Worm (Caenorhabditis elegans) whole organism, L1 larva: Measurements from ENCODE around the gene C48B4.13.

Experiments used
- C16A3.4 ChIP-seq: fragments of 150-350 bp; optimal IDR thresholded peaks from 2 replicates; lab custom pipeline; 2014; ENCODE audit warnings: missing biosample characterization, missing genetic modification characterization
- C34B4.2 ChIP-seq: sonication (generic microtip); optimal IDR thresholded peaks from 2 replicates; lab custom pipeline; 2017; ENCODE audit warnings: mild to moderate bottlenecking, missing genetic modification characterization, missing compliant biosample characterization
- aha-1 ChIP-seq: fragments of 150-350 bp; optimal IDR thresholded peaks from 2 replicates; lab custom pipeline; 2014; ENCODE audit warnings: missing biosample characterization, missing genetic modification characterization
- alr-1 ChIP-seq: fragments of 200-800 bp; sonication (Bioruptor generic); optimal IDR thresholded peaks from 2 replicates; lab custom pipeline; 2018; ENCODE audit warnings: borderline replicate concordance, mild to moderate bottlenecking, missing genetic modification characterization, missing compliant biosample characterization
- aly-2 ChIP-seq: fragments of 150-350 bp; optimal IDR thresholded peaks from 2 replicates; lab custom pipeline; 2014; ENCODE audit warnings: missing biosample characterization, missing genetic modification characterization
- blmp-1 ChIP-seq: fragments of 150-350 bp; optimal IDR thresholded peaks from 2 replicates; lab custom pipeline; 2014; ENCODE audit warnings: missing biosample characterization, missing genetic modification characterization
- ceh-63 ChIP-seq: fragments of 200-800 bp; sonication (Bioruptor generic); optimal IDR thresholded peaks from 2 replicates; lab custom pipeline; 2018; ENCODE audit warnings: mild to moderate bottlenecking, missing genetic modification characterization, missing compliant biosample characterization
- ceh-8 ChIP-seq: fragments of 200-800 bp; sonication (Bioruptor generic); optimal IDR thresholded peaks from 2 replicates; lab custom pipeline; 2018; ENCODE audit warnings: mild to moderate bottlenecking, missing genetic modification characterization, moderate library complexity, missing compliant biosample characterization
- ceh-88 ChIP-seq: fragments of 200-800 bp; sonication (Bioruptor generic); IDR thresholded peaks from 2 replicates; pipeline ENCODE4 v1.3.6; 2022; ENCODE audit warnings: missing genetic modification characterization, missing compliant biosample characterization
- efl-1 ChIP-seq, 4 experiments: fragments of 150-350 bp; optimal IDR thresholded peaks in 3 of 4; peaks in 1 of 4; 1 replicate in 1 of 4; 2 replicates in 3 of 4; lab custom pipeline; 2014; ENCODE audit warnings: missing biosample characterization in 2 of 4, missing genetic modification characterization in 2 of 4, missing genetic modification reagents in 2 of 4
- egl-13 ChIP-seq: sonication (generic microtip); optimal IDR thresholded peaks from 2 replicates; lab custom pipeline; 2016; ENCODE audit warnings: missing genotype, missing genetic modification reagents, missing genetic modification characterization, missing compliant biosample characterization
- egl-27 ChIP-seq, 2 experiments: fragments of 150-350 bp in 1 of 2; sonication (generic microtip); optimal IDR thresholded peaks; 3 replicates each; lab custom pipeline; 2017 to 2018; ENCODE audit warnings: missing biosample characterization in 2 of 2, missing genetic modification characterization in 2 of 2, missing genetic modification reagents in 2 of 2
- elt-2 ChIP-seq: sonication (generic microtip); optimal IDR thresholded peaks from 2 replicates; lab custom pipeline; 2016; ENCODE audit warnings: missing genetic modification characterization, mild to moderate bottlenecking, inconsistent platforms, missing compliant biosample characterization, missing genetic modification reagents
- elt-3 ChIP-seq, 6 experiments: fragments of 150-350 bp in 1 of 6; sonication (generic microtip); optimal IDR thresholded peaks; 2 replicates each; lab custom pipeline; 2017 to 2018; ENCODE audit warnings: missing biosample characterization in 6 of 6, missing genetic modification characterization in 6 of 6, inconsistent platforms in 1 of 6
- fkh-10 ChIP-seq: sonication (generic microtip); optimal IDR thresholded peaks from 2 replicates; lab custom pipeline; 2017; ENCODE audit warnings: missing biosample characterization, missing genetic modification reagents, missing genetic modification characterization
- fkh-4 ChIP-seq: sonication (generic microtip); optimal IDR thresholded peaks from 2 replicates; lab custom pipeline; 2016; ENCODE audit warnings: missing compliant biosample characterization, missing genetic modification characterization, borderline replicate concordance
- hlh-17 ChIP-seq: fragments of 200-800 bp; sonication (Bioruptor generic); optimal IDR thresholded peaks from 2 replicates; lab custom pipeline; 2018; ENCODE audit warnings: missing genetic modification characterization, mild to moderate bottlenecking, missing compliant biosample characterization, moderate library complexity, borderline replicate concordance
- hpl-2 ChIP-seq: fragments of 150-350 bp; optimal IDR thresholded peaks from 2 replicates; lab custom pipeline; 2014; ENCODE audit warnings: missing biosample characterization, missing genetic modification reagents, missing genetic modification characterization
- irx-1 ChIP-seq: sonication (generic microtip); optimal IDR thresholded peaks from 2 replicates; lab custom pipeline; 2016; ENCODE audit warnings: missing genetic modification characterization, missing compliant biosample characterization
- isw-1 ChIP-seq: fragments of 200-800 bp; sonication (Bioruptor generic); IDR thresholded peaks from 2 replicates; pipeline ENCODE4 v1.3.6; 2022; ENCODE audit warnings: missing genetic modification characterization, missing compliant biosample characterization
- jun-1 ChIP-seq: fragments of 150-350 bp; optimal IDR thresholded peaks from 2 replicates; lab custom pipeline; 2014; ENCODE audit warnings: missing biosample characterization, missing genetic modification reagents, missing genetic modification characterization
- lin-14 ChIP-seq: fragments of 200-800 bp; sonication (Bioruptor generic); optimal IDR thresholded peaks from 2 replicates; lab custom pipeline; 2018; ENCODE audit warnings: mild to moderate bottlenecking, missing genetic modification characterization, moderate library complexity, missing compliant biosample characterization
- lin-15B ChIP-seq: fragments of 150-350 bp; sonication (generic microtip); optimal IDR thresholded peaks from 3 replicates; lab custom pipeline; 2014; ENCODE audit warnings: missing biosample characterization, missing genetic modification characterization
- lin-35 ChIP-seq, 2 experiments: fragments of 150-350 bp; optimal IDR thresholded peaks; 2 replicates each; lab custom pipeline; 2014; ENCODE audit warnings: missing biosample characterization in 2 of 2, missing genetic modification characterization in 2 of 2, missing genetic modification reagents in 2 of 2
- lir-3 ChIP-seq: sonication (generic microtip); optimal IDR thresholded peaks from 2 replicates; lab custom pipeline; 2016; ENCODE audit warnings: mild to moderate bottlenecking, missing genetic modification characterization, moderate library complexity, missing compliant biosample characterization; ENCODE audit not compliant: poor library complexity
- mdl-1 ChIP-seq, 2 experiments: fragments of 150-350 bp; optimal IDR thresholded peaks; 2 replicates each; lab custom pipeline; 2014 to 2017; ENCODE audit warnings: missing biosample characterization in 2 of 2, missing genetic modification characterization in 2 of 2, inconsistent platforms in 1 of 2
- mep-1 ChIP-seq: fragments of 150-350 bp; optimal IDR thresholded peaks from 2 replicates; lab custom pipeline; 2014; ENCODE audit warnings: missing biosample characterization, missing genetic modification characterization
- nhr-12 ChIP-seq: sonication (generic microtip); optimal IDR thresholded peaks from 2 replicates; lab custom pipeline; 2017; ENCODE audit warnings: missing biosample characterization, missing genetic modification characterization
- nhr-20 ChIP-seq: sonication (generic microtip); optimal IDR thresholded peaks from 2 replicates; lab custom pipeline; 2016; ENCODE audit warnings: mild to moderate bottlenecking, missing genetic modification characterization, missing compliant biosample characterization
- nhr-237 ChIP-seq: fragments of 150-350 bp; optimal IDR thresholded peaks from 2 replicates; lab custom pipeline; 2014; ENCODE audit warnings: missing biosample characterization, missing genetic modification characterization
- nhr-28 ChIP-seq: fragments of 150-350 bp; optimal IDR thresholded peaks from 2 replicates; lab custom pipeline; 2014; ENCODE audit warnings: missing biosample characterization, missing genetic modification characterization
- nhr-47 ChIP-seq: sonication (generic microtip); optimal IDR thresholded peaks from 2 replicates; lab custom pipeline; 2016; ENCODE audit warnings: mild to moderate bottlenecking, missing genetic modification characterization, moderate library complexity, missing compliant biosample characterization
- nhr-71 ChIP-seq: sonication (generic microtip); optimal IDR thresholded peaks from 2 replicates; lab custom pipeline; 2016; ENCODE audit warnings: mild to moderate bottlenecking, missing genetic modification characterization, moderate library complexity, missing compliant biosample characterization
- nhr-76 ChIP-seq: sonication (generic microtip); optimal IDR thresholded peaks from 2 replicates; lab custom pipeline; 2017; ENCODE audit warnings: missing biosample characterization, missing genetic modification characterization
- nhr-85 ChIP-seq: sonication (generic microtip); peaks from one replicate; lab custom pipeline; 2016; ENCODE audit warnings: missing genetic modification characterization, inconsistent platforms, missing compliant biosample characterization
- nhr-90 ChIP-seq: sonication (generic microtip); optimal IDR thresholded peaks from 2 replicates; lab custom pipeline; 2016; ENCODE audit warnings: mild to moderate bottlenecking, missing genetic modification characterization, missing compliant biosample characterization; ENCODE audit not compliant: poor library complexity
- pqm-1 ChIP-seq: sonication (generic microtip); optimal IDR thresholded peaks from 3 replicates; lab custom pipeline; 2017; ENCODE audit warnings: missing biosample characterization, missing genetic modification characterization
- rnt-1 ChIP-seq: sonication (generic microtip); optimal IDR thresholded peaks from 2 replicates; lab custom pipeline; 2016; ENCODE audit warnings: mild to moderate bottlenecking, missing genetic modification characterization, moderate library complexity, missing compliant biosample characterization
- snu-23 ChIP-seq: sonication (generic microtip); optimal IDR thresholded peaks from 2 replicates; lab custom pipeline; 2016; ENCODE audit warnings: missing genetic modification characterization, missing compliant biosample characterization
- sptf-1 ChIP-seq: fragments of 150-350 bp; optimal IDR thresholded peaks from 2 replicates; lab custom pipeline; 2014; ENCODE audit warnings: missing biosample characterization, missing genetic modification characterization
- tlp-1 ChIP-seq: fragments of 150-350 bp; optimal IDR thresholded peaks from 2 replicates; lab custom pipeline; 2014; ENCODE audit warnings: missing biosample characterization, missing genetic modification characterization
- unc-62 ChIP-seq: fragments of 150-350 bp; optimal IDR thresholded peaks from 2 replicates; lab custom pipeline; 2014; ENCODE audit warnings: missing biosample characterization, missing genetic modification reagents, missing genetic modification characterization
- unc-86 ChIP-seq: sonication (generic microtip); optimal IDR thresholded peaks from 2 replicates; lab custom pipeline; 2016; ENCODE audit warnings: missing genetic modification characterization, missing compliant biosample characterization
- unc-98 ChIP-seq: fragments of 200-800 bp; sonication (Bioruptor generic); IDR thresholded peaks from 2 replicates; pipeline ENCODE4 v1.3.6; 2022; ENCODE audit warnings: missing genetic modification characterization, missing compliant biosample characterization
- xbp-1 ChIP-seq: sonication (generic microtip); optimal IDR thresholded peaks from 2 replicates; lab custom pipeline; 2016; ENCODE audit warnings: missing genetic modification characterization, missing compliant biosample characterization
- zag-1 ChIP-seq: fragments of 150-350 bp; optimal IDR thresholded peaks from 2 replicates; lab custom pipeline; 2014; ENCODE audit warnings: missing biosample characterization, missing genetic modification characterization
- zip-4 ChIP-seq: fragments of 200-800 bp; sonication (Bioruptor generic); optimal IDR thresholded peaks from 2 replicates; lab custom pipeline; 2018; ENCODE audit warnings: mild to moderate bottlenecking, missing genetic modification characterization, moderate library complexity, missing compliant biosample characterization

Gene C48B4.13

ce11 chrIII:9616426-9616825, 47.9 kb downstream of the C48B4.13 start, which contains the start of gene hcp-3 (continued):
- TF ChIP-seq elt-3 (tag; optimal IDR thresholded peaks at IDR 0.05; lab: Kevin White, UChicago) = no peak
- TF ChIP-seq sptf-1 (tag; lab: Kevin White, UChicago) = no peak
- no peak for TF ChIP-seq pqm-1 (tag; lab: Kevin White, UChicago)
- no peak for TF ChIP-seq fkh-4 (tag; lab: Kevin White, UChicago)
- peak; percentile 43 for TF ChIP-seq rnt-1
- peak; percentile 55 for TF ChIP-seq snu-23
- peak; percentile 54 for TF ChIP-seq C16A3.4 (tag; lab: Kevin White, UChicago)
- TF ChIP-seq lin-35 (GFP tag; optimal IDR thresholded peaks at IDR 0.05; lab: Kevin White, UChicago) = peak; percentile 83 to 91
- TF ChIP-seq, all 84 proteins: peak for 26

- TF ChIP-seq irx-1 (tag; lab: Kevin White, UChicago) = no peak
- TF ChIP-seq tlp-1 (tag; lab: Kevin White, UChicago) = no peak
- no peak for TF ChIP-seq isw-1
- TF ChIP-seq efl-1 (optimal IDR thresholded peaks at IDR 0.05; lab: Kevin White, UChicago) = no peak
- TF ChIP-seq efl-1 (GFP tag; optimal IDR thresholded peaks at IDR 0.05 in 1 of 2; lab: Kevin White, UChicago) = peak in 1 of 2 experiments; percentile 17
Observed at ce11 chrIII:9616933-9617332, 48.4 kb downstream of the C48B4.13 start.

- TF ChIP-seq lir-3 (tag; lab: Kevin White, UChicago) (no peak), aha-1 (tag; lab: Kevin White, UChicago) (no peak), isw-1 (no peak), nhr-237 (no peak), jun-1 (no peak), fkh-10 (GFP tag; lab: Kevin White, UChicago) (no peak), nhr-71 (no peak), egl-27 (tag; optimal IDR thresholded peaks at IDR 0.05; lab: Kevin White, UChicago) (no peak), nhr-90 (no peak), snu-23 (no peak), aly-2 (tag; lab: Kevin White, UChicago) (no peak), mdl-1 (tag; optimal IDR thresholded peaks at IDR 0.05; lab: Kevin White, UChicago) (no peak), nhr-28 (no peak), ceh-88 (GFP tag; lab: Robert Waterston, UW) (no peak), hpl-2 (no peak), unc-86 (tag; lab: Kevin White, UChicago) (no peak), unc-62 (no peak), elt-2 (tag; lab: Kevin White, UChicago) (no peak), egl-13 (tag; lab: Kevin White, UChicago) (no peak), hlh-17 (no peak), nhr-47 (no peak), lin-14 (GFP tag; lab: Kevin White, UChicago) (peak; percentile 1), zip-4 (no peak), unc-98 (GFP tag; lab: Robert Waterston, UW) (no peak), ceh-63 (no peak), irx-1 (tag; lab: Kevin White, UChicago) (no peak), nhr-76 (tag; lab: Kevin White, UChicago) (no peak), tlp-1 (tag; lab: Kevin White, UChicago) (no peak), blmp-1 (tag; lab: Kevin White, UChicago) (peak; percentile 13), nhr-85 (tag; lab: Kevin White, UChicago) (peak; percentile 67), alr-1 (tag; lab: Kevin White, UChicago) (no peak), ceh-8 (no peak), xbp-1 (tag; lab: Kevin White, UChicago) (no peak), zag-1 (tag; lab: Kevin White, UChicago) (no peak), efl-1 (optimal IDR thresholded peaks at IDR 0.05; lab: Kevin White, UChicago) (no peak), efl-1 (GFP tag; optimal IDR thresholded peaks at IDR 0.05 in 1 of 2; lab: Kevin White, UChicago) (peak in 1 of 2 experiments; percentile 16), nhr-12 (tag; lab: Kevin White, UChicago) (no peak), lin-15B (no peak), nhr-20 (no peak), C34B4.2 (no peak), mep-1 (tag; lab: Kevin White, UChicago) (peak; percentile 17)
Observed at ce11 chrIII:9617599-9618262, 49.2 kb downstream of the C48B4.13 start.
